Fruit fly (Drosophila melanogaster): ENCODE measurements around the gene kumpel.

kumpel gene

DNA sequence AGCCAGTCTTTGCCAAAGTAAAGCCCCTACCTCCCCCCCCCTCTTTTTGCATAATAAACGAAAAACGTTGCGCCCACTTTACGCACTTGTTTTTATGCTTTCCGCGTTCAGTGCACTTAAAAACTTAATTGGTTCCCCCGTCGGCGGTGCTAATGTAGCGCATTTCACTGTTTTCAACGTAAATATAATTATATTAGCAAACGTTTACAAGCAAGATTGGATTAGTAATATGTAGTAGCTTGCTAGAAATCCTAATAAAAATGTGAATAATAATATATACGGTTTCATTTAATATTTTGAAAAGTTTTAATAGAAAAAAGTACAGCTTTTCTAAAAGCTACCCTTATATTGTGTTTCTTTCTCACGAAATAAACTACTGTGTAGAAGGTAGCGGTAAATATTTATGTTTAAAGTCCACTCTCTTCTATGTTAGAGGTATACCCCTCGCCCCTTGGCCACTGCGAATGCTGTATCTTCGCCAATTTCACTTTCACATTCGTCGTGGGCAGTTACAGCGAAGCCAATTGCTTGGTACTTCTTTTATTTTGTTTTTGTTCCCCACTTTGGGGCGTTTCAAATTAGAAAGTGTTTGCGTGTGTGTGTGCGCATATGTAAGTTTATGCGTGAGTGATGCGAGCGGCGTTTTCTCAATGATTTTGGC, 24.1 kb upstream of the kumpel start (continued):
- TF ChIP-seq CG17328 (GFP tag; IDR thresholded peaks at IDR 0.05): peak; percentile 14; the same call in 1 of the 2 replicates

DNA sequence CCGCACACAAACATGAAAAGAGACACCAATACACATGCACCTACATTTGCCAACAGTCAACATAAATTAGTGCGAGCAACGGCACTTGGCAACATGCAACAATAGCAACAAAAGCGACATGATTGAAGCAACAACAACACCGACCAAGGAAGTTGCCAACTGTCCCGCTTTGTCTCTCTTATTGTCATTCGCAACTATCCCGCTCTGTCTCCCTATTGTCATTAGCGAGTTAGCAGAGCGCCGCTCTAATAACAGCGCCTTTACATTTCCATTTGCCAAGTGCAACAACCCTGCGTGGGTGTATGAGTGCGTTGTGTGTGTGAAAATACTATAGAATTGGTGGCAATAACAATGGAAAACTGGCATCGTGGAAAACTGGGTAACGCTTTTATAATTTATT, 22.9 kb upstream of the kumpel start:
- TF ChIP-seq peb (GFP tag; IDR thresholded peaks at IDR 0.05) (no peak), CG6683 (GFP tag; optimal IDR thresholded peaks at IDR 0.05) (no peak), D19B (GFP tag; optimal IDR thresholded peaks at IDR 0.05) (no peak), klu (GFP tag; IDR thresholded peaks at IDR 0.05) (no peak), Oaz (GFP tag; IDR thresholded peaks at IDR 0.05) (no peak), Hmx (GFP tag; optimal IDR thresholded peaks at IDR 0.05) (no peak), nau (GFP tag; optimal IDR thresholded peaks at IDR 0.05) (no peak), cg (GFP tag; optimal IDR thresholded peaks at IDR 0.05) (peak; percentile 73), CG7745 (tag; optimal IDR thresholded peaks at IDR 0.05) (no peak), CG4360 (GFP tag; IDR thresholded peaks at IDR 0.05) (peak; percentile 82), sr (GFP tag; IDR thresholded peaks at IDR 0.05) (0 out of 3 replicates have a peak, but pooled peaks have one; percentile 17), Pdp1 (GFP tag; optimal IDR thresholded peaks at IDR 0.05) (no peak), usp (GFP tag; optimal IDR thresholded peaks at IDR 0.05) (no peak), Taf1 (GFP tag; IDR thresholded peaks at IDR 0.05) (no peak), CG10321 (GFP tag; IDR thresholded peaks at IDR 0.05) (peak; percentile 34; the same call in 1 of the 2 replicates), ERR (GFP tag; optimal IDR thresholded peaks at IDR 0.05) (no peak), CG1233 (GFP tag; optimal IDR thresholded peaks at IDR 0.05) (no peak), CG31388 (GFP tag; optimal IDR thresholded peaks at IDR 0.05) (no peak), Optix (GFP tag; IDR thresholded peaks at IDR 0.05) (no peak), pros (GFP tag; optimal IDR thresholded peaks at IDR 0.05) (peak; percentile 11), Tbp (GFP tag; optimal IDR thresholded peaks at IDR 0.05) (no peak), fd102C (GFP tag; optimal IDR thresholded peaks at IDR 0.05) (no peak), CG14014 (GFP tag; IDR thresholded peaks at IDR 0.05) (no peak), pho (GFP tag; optimal IDR thresholded peaks at IDR 0.05) (no peak), dm (GFP tag; optimal IDR thresholded peaks at IDR 0.05) (no peak), Ssrp (tag; optimal IDR thresholded peaks at IDR 0.05) (no peak), CG7928 (GFP tag; optimal IDR thresholded peaks at IDR 0.05) (no peak), ap (GFP tag; IDR thresholded peaks at IDR 0.05) (no peak), abd-A (tag; optimal IDR thresholded peaks at IDR 0.05) (no peak), CG9817 (tag; optimal IDR thresholded peaks at IDR 0.05) (no peak), ac (GFP tag; optimal IDR thresholded peaks at IDR 0.05) (no peak), ind (GFP tag; optimal IDR thresholded peaks at IDR 0.05) (no peak), Lpt (GFP tag; optimal IDR thresholded peaks at IDR 0.05) (no peak), CG2678 (tag; optimal IDR thresholded peaks at IDR 0.05) (no peak), kni (GFP tag; optimal IDR thresholded peaks at IDR 0.05) (peak; percentile 80), CG3838 (GFP tag; optimal IDR thresholded peaks at IDR 0.05) (peak; percentile 77), Elba2 (GFP tag; optimal IDR thresholded peaks at IDR 0.05) (peak; percentile 99), chinmo (GFP tag; IDR thresholded peaks at IDR 0.05; ENCODE audit: partially characterized antibody) (0 out of 4 replicates have a peak, but pooled peaks have one; percentile 54), CHES-1-like (GFP tag; optimal IDR thresholded peaks at IDR 0.05) (no peak)

All from whole organism, embryonic.